Worm (Caenorhabditis elegans): ENCODE data around the gene mec-1.
A peak's percentile ranks its signal among the peaks of the same experiment; 100 is the strongest.

The mec-1 gene

DNA sequence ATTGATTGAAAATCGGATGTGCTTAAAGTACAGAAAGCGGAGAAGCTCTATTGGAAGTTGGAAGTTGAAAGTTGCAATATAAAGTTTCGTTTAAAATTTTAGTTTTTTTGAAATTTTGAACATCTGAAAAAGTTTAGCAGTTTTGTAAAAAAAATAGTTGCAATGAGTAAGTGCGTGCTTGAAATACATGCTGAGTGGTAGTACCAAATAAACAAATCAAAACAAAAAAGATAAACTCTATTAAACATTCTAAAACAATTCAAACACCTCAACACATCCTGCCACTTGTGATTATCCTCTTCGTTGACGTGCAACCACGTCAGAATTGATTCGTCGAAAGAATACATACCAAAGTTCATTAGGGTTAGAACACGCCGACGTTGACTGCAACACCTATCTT lies 37.1 kb upstream of the mec-1 start:
- no peak for TF ChIP-seq egrh-3 (GFP tag; IDR thresholded peaks at IDR 0.05)
- no peak for TF ChIP-seq D2030.7 (GFP tag; IDR thresholded peaks at IDR 0.05)
- TF ChIP-seq somi-1 (GFP tag; optimal IDR thresholded peaks at IDR 0.05): no peak
- no peak for TF ChIP-seq zim-3 (tag; optimal IDR thresholded peaks at IDR 0.05)
- TF ChIP-seq hmg-20 (GFP tag; IDR thresholded peaks at IDR 0.05): no peak
- TF ChIP-seq F57A8.1 (GFP tag; optimal IDR thresholded peaks at IDR 0.05): no peak
- TF ChIP-seq sptf-2 (GFP tag; optimal IDR thresholded peaks at IDR 0.05): no peak
- TF ChIP-seq repo-1 (tag; optimal IDR thresholded peaks at IDR 0.05): no peak
- TF ChIP-seq lir-1 (GFP tag; conservative IDR thresholded peaks at IDR 0.05): no peak
- no peak for TF ChIP-seq dpl-1 (GFP tag; optimal IDR thresholded peaks at IDR 0.05)
- TF ChIP-seq lag-1 (GFP tag; IDR thresholded peaks at IDR 0.05): no peak
- no peak for TF ChIP-seq snpc-3.4 (tag; optimal IDR thresholded peaks at IDR 0.05)
- TF ChIP-seq hlh-12 (tag; optimal IDR thresholded peaks at IDR 0.05): no peak
- TF ChIP-seq ztf-26 (tag; optimal IDR thresholded peaks at IDR 0.05): no peak
- no peak for TF ChIP-seq cebp-1 (GFP tag; IDR thresholded peaks at IDR 0.05)
- no peak for TF ChIP-seq cebp-1 (tag; optimal IDR thresholded peaks at IDR 0.05)
- TF ChIP-seq madf-3 (GFP tag; IDR thresholded peaks at IDR 0.05): no peak
- TF ChIP-seq B0261.1 (tag; optimal IDR thresholded peaks at IDR 0.05): no peak

DNA sequence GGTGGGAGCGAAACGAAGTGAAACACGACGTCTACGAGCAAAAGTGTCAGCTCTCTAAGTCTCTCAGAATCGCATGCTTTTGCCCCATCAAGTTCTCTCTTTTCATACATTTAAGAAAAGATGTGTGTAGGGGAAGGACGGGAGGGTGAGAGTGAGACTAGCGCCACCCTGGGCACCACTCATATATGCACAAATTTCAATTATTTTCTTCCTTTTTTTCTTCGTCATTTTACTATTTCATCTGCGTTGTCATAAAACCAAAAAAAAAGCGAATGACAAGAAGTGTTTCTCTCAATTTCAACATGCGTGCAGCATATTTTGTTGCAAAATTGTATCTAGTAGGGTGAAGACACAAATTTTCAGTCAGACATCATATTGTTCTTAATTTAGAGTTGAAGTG lies 29.7 kb upstream of the mec-1 start:
- no peak for TF ChIP-seq cebp-1 (GFP tag; IDR thresholded peaks at IDR 0.05)
- no peak for TF ChIP-seq cebp-1 (tag; optimal IDR thresholded peaks at IDR 0.05)
- no peak for TF ChIP-seq Y56A3A.18 (GFP tag; IDR thresholded peaks at IDR 0.05)
- no peak for TF ChIP-seq F57A8.1 (GFP tag; optimal IDR thresholded peaks at IDR 0.05)
- no peak for TF ChIP-seq egl-18 (GFP tag; IDR thresholded peaks at IDR 0.05)
- TF ChIP-seq dpl-1 (GFP tag; optimal IDR thresholded peaks at IDR 0.05): no peak
- no peak for TF ChIP-seq pbrm-1 (GFP tag; IDR thresholded peaks at IDR 0.05)
- no peak for TF ChIP-seq ets-4 (GFP tag; optimal IDR thresholded peaks at IDR 0.05)
- TF ChIP-seq rcor-1 (GFP tag; IDR thresholded peaks at IDR 0.05): no peak
- TF ChIP-seq Y79H2A.3 (GFP tag; conservative IDR thresholded peaks at IDR 0.05): no peak
- no peak for TF ChIP-seq tlf-1 (GFP tag; optimal IDR thresholded peaks at IDR 0.05)
- no peak for TF ChIP-seq nhr-179 (tag; optimal IDR thresholded peaks at IDR 0.05)
- no peak for TF ChIP-seq nfya-2 (GFP tag; IDR thresholded peaks at IDR 0.05)

- TF ChIP-seq nhr-120 (GFP tag; IDR thresholded peaks at IDR 0.05): no peak
- TF ChIP-seq ceh-91 (GFP tag; IDR thresholded peaks at IDR 0.05): no peak
- no peak for TF ChIP-seq B0261.1 (tag; optimal IDR thresholded peaks at IDR 0.05)
- TF ChIP-seq B0336.3 (GFP tag; IDR thresholded peaks at IDR 0.05): no peak
- no peak for TF ChIP-seq F57C9.4 (tag; optimal IDR thresholded peaks at IDR 0.05)
- TF ChIP-seq gei-17 (GFP tag; optimal IDR thresholded peaks at IDR 0.05): no peak
- TF ChIP-seq madf-8 (GFP tag; conservative IDR thresholded peaks at IDR 0.05): no peak
Measured at ce11 chrV:6928938-6929337, 27.4 kb upstream of the mec-1 start, which contains the start of gene unc-68. Gene unc-68, minus strand, starts transcription at chrV:6929038.

- TF ChIP-seq repo-1 (tag; optimal IDR thresholded peaks at IDR 0.05) (no peak), nfya-2 (GFP tag; IDR thresholded peaks at IDR 0.05) (no peak), B0035.1 (tag; optimal IDR thresholded peaks at IDR 0.05) (no peak), egl-44 (GFP tag; IDR thresholded peaks at IDR 0.05) (no peak), efl-1 (GFP tag; optimal IDR thresholded peaks at IDR 0.05) (no peak), zfh-2 (GFP tag; conservative IDR thresholded peaks at IDR 0.05) (peak; percentile 59), lsl-1 (GFP tag; optimal IDR thresholded peaks at IDR 0.05) (no peak), unc-130 (GFP tag; optimal IDR thresholded peaks at IDR 0.05) (no peak)
Measured at ce11 chrV:6930284-6930683, 26.1 kb upstream of the mec-1 start.

Data from whole organism, young adult.